Fruit fly (Drosophila melanogaster): ENCODE data around the gene RpL7-like.

Gene RpL7-like

dm6 chr2L:12093652-12094051 lies 37.5 kb downstream of the RpL7-like start (continued):
- TF ChIP-seq slou (GFP tag; optimal IDR thresholded peaks at IDR 0.05) = no peak
- no peak for TF ChIP-seq Bdp1 (GFP tag; optimal IDR thresholded peaks at IDR 0.05)
- peak; percentile 11; the same call in 1 of the 2 replicates for TF ChIP-seq amos (GFP tag; IDR thresholded peaks at IDR 0.05; ENCODE audit: partially characterized antibody)
- TF ChIP-seq Nf-YB (GFP tag; optimal IDR thresholded peaks at IDR 0.05) = peak; percentile 14
- peak; percentile 85 for TF ChIP-seq stwl (tag; optimal IDR thresholded peaks at IDR 0.05)
- TF ChIP-seq CG1603 (tag; optimal IDR thresholded peaks at IDR 0.05) = peak; percentile 74
- TF ChIP-seq CG4854 (GFP tag; optimal IDR thresholded peaks at IDR 0.05) = no peak
- no peak for TF ChIP-seq CG8089 (GFP tag; optimal IDR thresholded peaks at IDR 0.05)
- peak; percentile 43 for TF ChIP-seq Dref (GFP tag; IDR thresholded peaks at IDR 0.05)
- TF ChIP-seq repo (GFP tag; optimal IDR thresholded peaks at IDR 0.05) = no peak
- peak; percentile 69 for TF ChIP-seq HmgZ (tag; optimal IDR thresholded peaks at IDR 0.05)
- TF ChIP-seq corto (GFP tag; optimal IDR thresholded peaks at IDR 0.05) = no peak
- no peak for TF ChIP-seq CG7372 (GFP tag; IDR thresholded peaks at IDR 0.05)
- no peak for TF ChIP-seq Hmr (GFP tag; optimal IDR thresholded peaks at IDR 0.05)
- TF ChIP-seq CoRest (tag; optimal IDR thresholded peaks at IDR 0.05) = peak; percentile 56
- TF ChIP-seq mirr (GFP tag; optimal IDR thresholded peaks at IDR 0.05) = no peak
- peak; percentile 48 for TF ChIP-seq CG2712 (tag; optimal IDR thresholded peaks at IDR 0.05)
- TF ChIP-seq ci (GFP tag; IDR thresholded peaks at IDR 0.05) = peak; percentile 43; the same call in 1 of the 3 replicates
- no peak for TF ChIP-seq peb (GFP tag; IDR thresholded peaks at IDR 0.05)
- no peak for TF ChIP-seq aop (GFP tag; IDR thresholded peaks at IDR 0.05)
- no peak for TF ChIP-seq zf30C (GFP tag; optimal IDR thresholded peaks at IDR 0.05)
- TF ChIP-seq kah (GFP tag; optimal IDR thresholded peaks at IDR 0.05) = peak; percentile 0
- peak; percentile 48 for TF ChIP-seq CG2116 (GFP tag; optimal IDR thresholded peaks at IDR 0.05)
- TF ChIP-seq hth (optimal IDR thresholded peaks at IDR 0.05) = no peak
- no peak for TF ChIP-seq hkb (optimal IDR thresholded peaks at IDR 0.05)
- TF ChIP-seq hkb (GFP tag; IDR thresholded peaks at IDR 0.05) = 0 out of 2 replicates have a peak, but pooled peaks have one; percentile 9
- TF ChIP-seq CG12391 (tag; optimal IDR thresholded peaks at IDR 0.05) = peak; percentile 12
- TF ChIP-seq CG15011 (GFP tag; optimal IDR thresholded peaks at IDR 0.05) = no peak
- TF ChIP-seq CG17829 (tag; optimal IDR thresholded peaks at IDR 0.05) = peak; percentile 34
- TF ChIP-seq NfI (GFP tag; optimal IDR thresholded peaks at IDR 0.05) = peak; percentile 7
- TF ChIP-seq CG4328 (GFP tag; optimal IDR thresholded peaks at IDR 0.05) = no peak
- TF ChIP-seq CG13287 (GFP tag; IDR thresholded peaks at IDR 0.05; ENCODE audit: partially characterized antibody) = peak; percentile 46; the same call in 1 of the 2 replicates
- peak; percentile 99 for TF ChIP-seq Myb (GFP tag; optimal IDR thresholded peaks at IDR 0.05)
- TF ChIP-seq ERR (GFP tag; optimal IDR thresholded peaks at IDR 0.05) = no peak
- TF ChIP-seq CG2889 (GFP tag; IDR thresholded peaks at IDR 0.05) = no peak
- peak; percentile 43 for TF ChIP-seq ssp (GFP tag; IDR thresholded peaks at IDR 0.05)
- peak; percentile 53 for TF ChIP-seq Med (GFP tag)
- TF ChIP-seq Sin3A (optimal IDR thresholded peaks at IDR 0.05) = peak; percentile 24
- peak; percentile 44 for TF ChIP-seq chn (GFP tag; optimal IDR thresholded peaks at IDR 0.05)
- TF ChIP-seq CG11504 (tag; optimal IDR thresholded peaks at IDR 0.05) = no peak
- TF ChIP-seq tll (GFP tag; optimal IDR thresholded peaks at IDR 0.05) = peak in 1 of 2 experiments; percentile 72
- TF ChIP-seq CG42726 (GFP tag; IDR thresholded peaks at IDR 0.05; ENCODE audit: partially characterized antibody) = peak; percentile 8; the same call in 1 of the 2 replicates
- peak; percentile 51 for TF ChIP-seq CG12659 (GFP tag; optimal IDR thresholded peaks at IDR 0.05)

All from whole organism, embryonic.